Worm (Caenorhabditis elegans): ENCODE data around the gene Y27F2A.6.
"Not testable (repeated sequence)": the region's sequence is repeated elsewhere in the genome, so short reads cannot be mapped to it uniquely, and the experiment has no call there.

Y27F2A.6 gene

DNA sequence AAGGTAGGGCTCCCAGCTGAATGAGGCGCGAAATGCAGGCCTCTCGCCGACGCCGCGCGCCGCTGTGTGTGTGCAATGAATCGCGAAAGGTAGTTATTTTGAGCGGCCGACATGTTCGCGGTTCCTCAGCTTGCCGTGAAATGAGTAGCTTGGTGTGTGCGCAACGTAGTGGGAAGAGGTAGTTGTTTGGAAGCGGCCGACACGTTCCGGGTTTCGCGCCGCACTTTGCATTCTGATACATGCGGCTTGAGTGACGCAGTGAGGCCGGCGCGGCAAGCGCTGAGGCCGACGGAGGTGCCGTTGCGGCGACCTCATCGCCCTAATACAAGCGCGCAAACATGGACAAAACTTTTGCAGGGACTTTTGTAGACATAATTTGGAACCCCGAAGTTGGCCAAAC lies 12.5 kb upstream of the Y27F2A.6 start:
- no peak for TF ChIP-seq ref-1 (GFP tag; conservative IDR thresholded peaks at IDR 0.05)
- no peak for TF ChIP-seq ztf-23 (GFP tag; IDR thresholded peaks at IDR 0.05)
- no peak for TF ChIP-seq med-1 (GFP tag; optimal IDR thresholded peaks at IDR 0.05; ENCODE audit: insufficient read depth)
- TF ChIP-seq cog-1 (tag; optimal IDR thresholded peaks at IDR 0.05): no peak
- TF ChIP-seq ztf-29 (GFP tag; IDR thresholded peaks at IDR 0.05): no peak
- no peak for TF ChIP-seq T22C8.4 (GFP tag; IDR thresholded peaks at IDR 0.05)
- no peak for TF ChIP-seq klf-2 (GFP tag; conservative IDR thresholded peaks at IDR 0.05)
- no peak for TF ChIP-seq tab-1 (GFP tag; IDR thresholded peaks at IDR 0.05)
- TF ChIP-seq flt-1 (GFP tag; IDR thresholded peaks at IDR 0.05): no peak

DNA sequence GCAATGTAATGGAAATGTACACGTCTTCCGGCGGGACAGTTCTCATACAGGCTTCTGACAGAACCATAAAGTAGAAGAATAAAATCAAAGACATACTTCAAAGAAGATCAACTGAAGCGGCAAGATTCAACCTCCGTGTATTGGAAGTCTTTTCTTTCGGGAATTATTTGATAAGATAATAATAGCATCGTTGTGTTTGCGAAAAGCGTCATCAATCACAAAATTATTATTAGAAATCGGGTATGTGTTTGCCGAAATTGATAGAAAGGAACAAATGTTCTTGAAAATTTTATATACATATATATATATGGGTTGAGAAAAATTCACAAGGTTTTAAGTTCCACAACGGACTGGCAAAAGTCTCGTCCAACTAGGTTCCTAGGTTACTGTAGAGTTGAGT lies 8.3 kb upstream of the Y27F2A.6 start, which contains the start of gene Y27F2A.9:
Gene Y27F2A.9, minus strand, starts transcription at position 101 of the 400 bp plus-strand sequence.
- TF ChIP-seq ztf-29 (GFP tag; IDR thresholded peaks at IDR 0.05); klf-2 (GFP tag; conservative IDR thresholded peaks at IDR 0.05); flt-1 (GFP tag; IDR thresholded peaks at IDR 0.05): not testable (repeated sequence)

DNA sequence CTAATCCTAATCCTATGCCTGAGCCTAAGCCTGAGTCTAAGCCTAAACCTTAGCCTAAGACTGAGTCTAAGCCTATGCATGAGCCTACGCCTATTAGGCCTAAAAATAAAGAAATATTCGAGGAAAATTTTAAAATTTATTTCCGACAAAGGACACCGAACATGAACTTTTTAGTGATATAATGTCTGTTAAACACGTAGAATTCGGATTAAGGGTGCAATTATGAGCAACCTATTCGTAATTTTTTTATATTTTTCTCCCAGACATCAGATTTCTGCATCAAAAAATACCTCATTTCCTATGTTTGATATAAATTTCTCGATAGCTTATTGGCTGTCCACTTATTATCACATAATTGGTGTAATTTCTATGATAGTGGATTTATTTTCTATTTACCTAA lies 5.8 kb upstream of the Y27F2A.6 start, which contains the start of gene Y27F2A.11:
Gene Y27F2A.11, plus strand, starts transcription at position 301 of the 400 bp plus-strand sequence.
- not testable (repeated sequence) for TF ChIP-seq med-1 (GFP tag; optimal IDR thresholded peaks at IDR 0.05; ENCODE audit: insufficient read depth); ztf-29 (GFP tag; IDR thresholded peaks at IDR 0.05); klf-2 (GFP tag; conservative IDR thresholded peaks at IDR 0.05)

DNA sequence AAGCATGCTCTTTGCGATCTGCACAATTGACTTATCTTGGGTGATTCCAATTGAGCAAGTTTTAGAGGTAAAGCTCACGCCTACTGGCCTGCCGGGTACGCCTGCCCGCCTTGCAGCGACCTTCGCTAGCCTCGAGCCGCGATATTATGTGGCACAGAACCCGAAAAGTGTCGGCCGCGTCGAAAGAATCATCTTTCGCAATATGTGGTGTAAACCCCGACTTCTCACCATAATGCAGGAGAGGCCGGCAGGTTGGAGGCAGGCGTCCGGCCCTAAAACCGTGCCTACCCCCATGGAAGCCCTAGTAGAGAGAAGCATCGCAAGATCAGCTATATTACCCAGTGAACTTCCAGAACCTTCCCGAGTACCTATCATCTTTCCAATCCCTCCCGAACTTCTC lies 2.6 kb upstream of the Y27F2A.6 start:
- TF ChIP-seq ref-1 (GFP tag; conservative IDR thresholded peaks at IDR 0.05): no peak

DNA sequence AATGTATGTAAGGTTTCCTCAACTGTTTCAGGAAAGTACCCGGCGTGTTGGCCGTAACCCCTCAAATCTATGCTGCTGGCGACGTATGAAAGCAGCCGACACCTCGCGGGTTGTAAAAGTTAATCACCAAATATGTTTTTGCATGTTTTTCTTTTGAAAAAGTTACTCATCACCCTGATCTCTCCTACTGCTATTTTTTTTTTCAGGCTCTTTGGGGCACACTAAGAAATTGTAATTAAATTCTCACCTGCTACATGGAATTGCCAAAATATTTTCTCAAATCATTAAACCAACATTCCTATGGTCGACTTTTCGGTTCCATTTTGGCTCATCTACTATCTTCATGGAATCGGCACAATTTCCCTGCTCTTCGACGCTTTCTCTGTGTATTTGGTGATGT lies 1.7 kb upstream of the Y27F2A.6 start, which contains the start of gene sri-78:
Gene sri-78, plus strand, starts transcription at position 301 of the 400 bp plus-strand sequence.
- not testable (repeated sequence) for TF ChIP-seq ref-1 (GFP tag; conservative IDR thresholded peaks at IDR 0.05); klf-2 (GFP tag; conservative IDR thresholded peaks at IDR 0.05); med-1 (GFP tag; optimal IDR thresholded peaks at IDR 0.05; ENCODE audit: insufficient read depth)

DNA sequence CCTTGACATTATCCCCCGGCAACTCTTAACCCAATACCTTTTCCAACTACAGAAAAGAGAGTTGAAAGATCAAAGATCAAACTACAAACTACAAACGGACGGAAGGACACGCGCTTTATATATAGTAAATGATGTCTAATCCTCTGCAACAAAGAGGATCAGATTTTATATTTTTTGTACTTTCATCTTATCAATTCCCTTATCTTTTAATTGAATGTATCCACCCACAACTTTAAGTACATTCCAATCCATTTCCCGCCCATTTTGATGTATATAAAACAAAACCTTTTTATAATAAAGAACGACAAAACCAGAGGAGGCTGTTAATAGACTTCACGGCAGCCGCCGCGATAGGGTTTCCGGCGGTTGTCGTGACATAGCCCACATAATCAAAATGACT lies 5.5 kb downstream of the Y27F2A.6 start, which contains the start of gene sri-40:
Gene sri-40, plus strand, starts transcription at position 301 of the 400 bp plus-strand sequence.
- not testable (repeated sequence) for TF ChIP-seq med-1 (GFP tag; optimal IDR thresholded peaks at IDR 0.05; ENCODE audit: insufficient read depth); ztf-29 (GFP tag; IDR thresholded peaks at IDR 0.05); flt-1 (GFP tag; IDR thresholded peaks at IDR 0.05)

DNA sequence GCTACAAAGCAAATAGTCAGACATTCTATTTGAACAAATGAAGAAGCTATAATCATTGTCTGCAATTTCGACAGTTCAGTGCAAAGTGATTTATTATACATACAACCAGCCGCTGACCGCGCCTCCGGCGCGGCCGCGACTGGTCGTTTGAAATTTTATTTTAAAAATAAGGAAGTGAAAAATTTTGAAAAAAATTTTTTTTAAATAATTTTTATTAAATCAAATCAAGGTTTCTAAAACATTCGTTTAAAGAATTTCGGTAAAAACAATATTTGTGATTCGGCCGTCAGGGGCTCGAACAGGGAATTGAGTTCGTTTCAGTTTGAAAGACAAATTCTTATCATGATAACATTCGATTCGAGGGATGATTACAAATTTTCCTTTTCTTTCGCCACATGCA lies 11.0 kb downstream of the Y27F2A.6 start, which contains the start of gene Y27F2A.10:
Gene Y27F2A.10, minus strand, starts transcription at position 101 of the 400 bp plus-strand sequence.
- TF ChIP-seq T22C8.4 (GFP tag; IDR thresholded peaks at IDR 0.05): no peak
- TF ChIP-seq ztf-29 (GFP tag; IDR thresholded peaks at IDR 0.05): no peak
- TF ChIP-seq tab-1 (GFP tag; IDR thresholded peaks at IDR 0.05): no peak
- TF ChIP-seq klf-2 (GFP tag; conservative IDR thresholded peaks at IDR 0.05): no peak
- no peak for TF ChIP-seq med-1 (GFP tag; optimal IDR thresholded peaks at IDR 0.05; ENCODE audit: insufficient read depth)
- TF ChIP-seq cog-1 (tag; optimal IDR thresholded peaks at IDR 0.05): no peak
- no peak for TF ChIP-seq flt-1 (GFP tag; IDR thresholded peaks at IDR 0.05)
- TF ChIP-seq ztf-23 (GFP tag; IDR thresholded peaks at IDR 0.05): no peak
- TF ChIP-seq ref-1 (GFP tag; conservative IDR thresholded peaks at IDR 0.05): no peak

DNA sequence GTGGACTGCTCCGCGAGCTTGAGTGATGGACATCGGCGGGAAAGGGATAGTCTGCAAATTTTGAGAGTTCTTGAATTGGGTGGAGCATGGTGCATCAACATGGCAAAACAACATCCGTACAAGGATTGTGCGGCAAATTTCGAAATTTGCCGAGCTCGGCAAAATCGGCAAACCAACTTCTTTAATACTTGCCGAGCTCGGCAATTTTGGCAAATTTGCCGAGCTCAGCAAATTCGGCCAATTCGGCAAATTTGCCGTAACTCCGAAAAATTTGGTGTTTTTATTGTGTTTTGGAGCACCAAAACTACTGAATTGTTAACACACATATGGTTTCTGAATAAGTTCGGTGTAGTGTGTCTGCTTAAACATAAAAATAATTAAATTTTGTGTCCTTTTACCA lies 13.1 kb downstream of the Y27F2A.6 start, which contains the start of gene fbxc-55:
Gene fbxc-55, minus strand, starts transcription at position 101 of the 400 bp plus-strand sequence.
- TF ChIP-seq cog-1 (tag; optimal IDR thresholded peaks at IDR 0.05): no peak
- no peak for TF ChIP-seq ref-1 (GFP tag; conservative IDR thresholded peaks at IDR 0.05)
- TF ChIP-seq ztf-29 (GFP tag; IDR thresholded peaks at IDR 0.05): no peak
- no peak for TF ChIP-seq med-1 (GFP tag; optimal IDR thresholded peaks at IDR 0.05; ENCODE audit: insufficient read depth)
- TF ChIP-seq T22C8.4 (GFP tag; IDR thresholded peaks at IDR 0.05): no peak

DNA sequence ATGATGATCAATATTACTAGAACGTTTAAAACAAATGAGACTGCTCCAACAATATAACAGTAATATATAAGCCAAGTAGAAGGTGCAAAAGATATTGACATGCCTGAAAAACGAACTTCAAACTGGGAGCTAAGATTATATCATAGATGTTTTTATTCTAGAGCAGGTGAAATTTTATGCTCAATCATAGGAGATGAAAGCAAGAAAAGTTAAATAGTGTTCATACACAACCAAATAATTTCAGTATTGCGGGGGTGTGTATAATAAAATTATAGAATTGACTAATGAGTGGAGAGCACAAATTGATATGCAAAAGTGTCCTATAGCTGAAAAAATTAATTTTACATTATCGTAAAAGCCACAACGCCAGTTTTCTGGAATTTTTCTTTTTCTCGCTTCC lies 24.2 kb downstream of the Y27F2A.6 start, which contains the start of gene sri-34:
Gene sri-34, minus strand, starts transcription at position 101 of the 400 bp plus-strand sequence.
- TF ChIP-seq tab-1 (GFP tag; IDR thresholded peaks at IDR 0.05) (no peak), cog-1 (tag; optimal IDR thresholded peaks at IDR 0.05) (no peak), ref-1 (GFP tag; conservative IDR thresholded peaks at IDR 0.05) (no peak), ztf-23 (GFP tag; IDR thresholded peaks at IDR 0.05) (no peak), klf-2 (GFP tag; conservative IDR thresholded peaks at IDR 0.05) (no peak), flt-1 (GFP tag; IDR thresholded peaks at IDR 0.05) (no peak), med-1 (GFP tag; optimal IDR thresholded peaks at IDR 0.05; ENCODE audit: insufficient read depth) (no peak), ztf-29 (GFP tag; IDR thresholded peaks at IDR 0.05) (no peak), T22C8.4 (GFP tag; IDR thresholded peaks at IDR 0.05) (no peak)

DNA sequence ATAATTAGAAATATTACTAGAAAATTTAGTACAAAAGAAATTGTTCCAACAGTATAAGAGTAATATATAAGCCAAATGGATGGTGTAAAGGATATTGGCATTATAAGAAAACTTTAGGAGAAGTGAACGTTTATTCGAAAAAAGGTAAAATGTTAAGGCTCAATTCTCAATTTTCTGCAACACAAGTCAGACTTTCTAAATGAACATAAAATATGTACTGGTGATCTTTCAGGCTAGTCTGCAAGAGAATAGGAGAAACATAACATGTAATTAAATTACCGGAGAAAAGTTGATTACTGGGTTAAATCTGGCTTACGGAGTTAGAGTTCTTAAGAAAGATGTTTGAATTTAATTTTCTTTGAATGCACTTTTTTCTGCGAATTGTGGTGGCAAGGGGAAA lies 26.5 kb downstream of the Y27F2A.6 start, which contains the start of gene sri-33:
Gene sri-33, minus strand, starts transcription at position 101 of the 400 bp plus-strand sequence.
- TF ChIP-seq klf-2 (GFP tag; conservative IDR thresholded peaks at IDR 0.05) (no peak), med-1 (GFP tag; optimal IDR thresholded peaks at IDR 0.05; ENCODE audit: insufficient read depth) (no peak), cog-1 (tag; optimal IDR thresholded peaks at IDR 0.05) (no peak), ztf-29 (GFP tag; IDR thresholded peaks at IDR 0.05) (no peak), tab-1 (GFP tag; IDR thresholded peaks at IDR 0.05) (no peak), flt-1 (GFP tag; IDR thresholded peaks at IDR 0.05) (no peak), ztf-23 (GFP tag; IDR thresholded peaks at IDR 0.05) (no peak), T22C8.4 (GFP tag; IDR thresholded peaks at IDR 0.05) (no peak), ref-1 (GFP tag; conservative IDR thresholded peaks at IDR 0.05) (no peak)

DNA sequence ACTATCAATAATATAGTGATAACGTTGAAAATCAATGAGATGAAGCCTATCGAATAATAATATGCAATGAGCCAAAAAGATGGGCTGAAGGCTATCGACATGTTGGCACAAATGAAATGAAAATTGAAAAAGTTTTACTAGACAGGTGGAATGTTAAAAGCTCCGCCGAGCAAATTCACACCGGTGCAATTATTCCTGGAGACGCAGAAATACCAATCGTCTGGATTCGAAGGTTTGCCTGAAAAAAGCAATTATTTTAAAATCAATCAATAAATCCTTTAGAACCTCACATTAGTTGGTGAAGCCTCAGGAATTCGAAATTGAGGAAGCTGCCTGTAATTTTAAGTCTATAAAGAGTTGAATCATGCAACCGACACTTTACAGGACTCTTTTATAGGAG lies 28.8 kb downstream of the Y27F2A.6 start, which contains the start of gene sri-32:
Gene sri-32, minus strand, starts transcription at position 101 of the 400 bp plus-strand sequence.
- TF ChIP-seq tab-1 (GFP tag; IDR thresholded peaks at IDR 0.05): no peak
- TF ChIP-seq T22C8.4 (GFP tag; IDR thresholded peaks at IDR 0.05): no peak
- TF ChIP-seq ref-1 (GFP tag; conservative IDR thresholded peaks at IDR 0.05): no peak
- no peak for TF ChIP-seq klf-2 (GFP tag; conservative IDR thresholded peaks at IDR 0.05)
- no peak for TF ChIP-seq ztf-29 (GFP tag; IDR thresholded peaks at IDR 0.05)
- no peak for TF ChIP-seq flt-1 (GFP tag; IDR thresholded peaks at IDR 0.05)
- TF ChIP-seq cog-1 (tag; optimal IDR thresholded peaks at IDR 0.05): no peak

Measured in whole organism, midembryonic.